Fruit fly (Drosophila melanogaster): Measurements from ENCODE around the gene Hs2st.

- TF ChIP-seq pan (optimal IDR thresholded peaks at IDR 0.05), result no peak
- TF ChIP-seq usp (GFP tag; optimal IDR thresholded peaks at IDR 0.05), result no peak
- TF ChIP-seq Dll (optimal IDR thresholded peaks at IDR 0.05), result no peak
- no peak for TF ChIP-seq psq (optimal IDR thresholded peaks at IDR 0.05)
- no peak for TF ChIP-seq EcR (GFP tag; optimal IDR thresholded peaks at IDR 0.05)
- no peak for TF ChIP-seq CG8478 (optimal IDR thresholded peaks at IDR 0.05)
Measured at dm6 chr2L:19463405-19463804, 18.9 kb upstream of the Hs2st start.

Data from whole organism.